Fruit fly (Drosophila melanogaster): ENCODE measurements around the gene CG45081.

dm6 chr3L:19216377-19216776 is 49.5 kb upstream of the CG45081 start:
- TF ChIP-seq pan (optimal IDR thresholded peaks at IDR 0.05) (no peak), h (GFP tag; optimal IDR thresholded peaks at IDR 0.05) (no peak), sage (GFP tag; optimal IDR thresholded peaks at IDR 0.05) (no peak), br (GFP tag; optimal IDR thresholded peaks at IDR 0.05) (no peak), Hr78 (GFP tag; optimal IDR thresholded peaks at IDR 0.05) (no peak), CrebA (GFP tag; optimal IDR thresholded peaks at IDR 0.05; ENCODE audit: borderline replicate concordance) (no peak), Abd-B (GFP tag; optimal IDR thresholded peaks at IDR 0.05) (no peak), usp (GFP tag; optimal IDR thresholded peaks at IDR 0.05) (no peak), Myc (optimal IDR thresholded peaks at IDR 0.05) (no peak), jim (GFP tag; optimal IDR thresholded peaks at IDR 0.05) (no peak), lola (GFP tag; optimal IDR thresholded peaks at IDR 0.05) (no peak), Dfd (GFP tag; optimal IDR thresholded peaks at IDR 0.05) (no peak)

All from whole organism, wandering third instar larva.